Worm (Caenorhabditis elegans) whole organism, late embryonic: ENCODE data around the gene set-21.
A peak's percentile ranks its signal among the peaks of the same experiment; 100 is the strongest.

ENCODE experiments used
- C08G9.2 ChIP-seq: sonication (generic microtip); optimal IDR thresholded peaks from 2 replicates; lab custom pipeline; 2016; ENCODE audit warnings: mild to moderate bottlenecking, missing genetic modification characterization, moderate library complexity, missing compliant biosample characterization
- C38D4.7 ChIP-seq: fragments of 200-800 bp; sonication (Bioruptor generic); optimal IDR thresholded peaks from 2 replicates; lab custom pipeline; 2018; ENCODE audit warnings: mild to moderate bottlenecking, missing genetic modification characterization, moderate library complexity, missing compliant biosample characterization
- K02D7.2 ChIP-seq: sonication (generic microtip); optimal IDR thresholded peaks from 2 replicates; lab custom pipeline; 2017; ENCODE audit warnings: mild to moderate bottlenecking, missing genetic modification characterization, missing compliant biosample characterization
- K09A11.1 ChIP-seq: sonication (generic microtip); optimal IDR thresholded peaks from 2 replicates; lab custom pipeline; 2017; ENCODE audit warnings: antibody characterized with exemption, mild to moderate bottlenecking, missing genetic modification characterization, missing compliant biosample characterization; ENCODE audit not compliant: insufficient read depth
- ahr-1 ChIP-seq: sonication (generic microtip); optimal IDR thresholded peaks from 2 replicates; lab custom pipeline; 2016; ENCODE audit warnings: missing genetic modification characterization, missing compliant biosample characterization
- ceh-14 ChIP-seq: sonication (generic microtip); optimal IDR thresholded peaks from 2 replicates; lab custom pipeline; 2016; ENCODE audit warnings: missing genotype, missing genetic modification characterization, missing compliant biosample characterization
- ceh-18 ChIP-seq: sonication (generic microtip); optimal IDR thresholded peaks from 2 replicates; lab custom pipeline; 2016; ENCODE audit warnings: missing genetic modification characterization, missing compliant biosample characterization
- ceh-19 ChIP-seq: fragments of 200-800 bp; sonication (Bioruptor generic); optimal IDR thresholded peaks from 2 replicates; lab custom pipeline; 2018; ENCODE audit warnings: mild to moderate bottlenecking, missing genetic modification characterization, missing compliant biosample characterization
- ceh-24 ChIP-seq: sonication (generic microtip); optimal IDR thresholded peaks from 2 replicates; lab custom pipeline; 2016; ENCODE audit warnings: mild to moderate bottlenecking, missing genetic modification characterization, missing compliant biosample characterization
- ceh-30 ChIP-seq: fragments of 150-350 bp; optimal IDR thresholded peaks from 2 replicates; lab custom pipeline; 2014; ENCODE audit warnings: missing biosample characterization, missing genetic modification characterization
- ceh-31 ChIP-seq: sonication (generic microtip); optimal IDR thresholded peaks from 2 replicates; lab custom pipeline; 2016; ENCODE audit warnings: missing genetic modification characterization, missing compliant biosample characterization
- ceh-34 ChIP-seq: sonication (generic microtip); optimal IDR thresholded peaks from 2 replicates; lab custom pipeline; 2016; ENCODE audit warnings: mild to moderate bottlenecking, missing genetic modification characterization, missing compliant biosample characterization
- ceh-48 ChIP-seq: sonication (generic microtip); optimal IDR thresholded peaks from 2 replicates; lab custom pipeline; 2016; ENCODE audit warnings: missing genetic modification characterization, inconsistent platforms, missing compliant biosample characterization
- che-1 ChIP-seq: sonication (generic microtip); optimal IDR thresholded peaks from 2 replicates; lab custom pipeline; 2016; ENCODE audit warnings: mild to moderate bottlenecking, missing genetic modification characterization, missing compliant biosample characterization
- dmd-4 ChIP-seq: sonication (generic microtip); optimal IDR thresholded peaks from 2 replicates; lab custom pipeline; 2016; ENCODE audit warnings: borderline replicate concordance, missing genetic modification characterization, missing compliant biosample characterization
- dve-1 ChIP-seq: sonication (generic microtip); optimal IDR thresholded peaks from 2 replicates; lab custom pipeline; 2017; ENCODE audit warnings: antibody characterized with exemption, mild to moderate bottlenecking, missing genetic modification characterization, missing compliant biosample characterization
- elt-2 ChIP-seq: sonication (generic microtip); optimal IDR thresholded peaks from 2 replicates; lab custom pipeline; 2016; ENCODE audit warnings: missing genetic modification reagents, missing genetic modification characterization, missing compliant biosample characterization
- fax-1 ChIP-seq: sonication (generic microtip); optimal IDR thresholded peaks from 2 replicates; lab custom pipeline; 2016; ENCODE audit warnings: missing genotype, missing genetic modification characterization, missing compliant biosample characterization
- fkh-6 ChIP-seq: sonication (generic microtip); optimal IDR thresholded peaks from 2 replicates; lab custom pipeline; 2016; ENCODE audit warnings: missing genetic modification characterization, missing compliant biosample characterization
- hlh-13 ChIP-seq: fragments of 200-800 bp; sonication (Bioruptor generic); optimal IDR thresholded peaks from 2 replicates; lab custom pipeline; 2018; ENCODE audit warnings: mild to moderate bottlenecking, missing genetic modification characterization, missing compliant biosample characterization
- hlh-30 ChIP-seq: sonication (generic microtip); optimal IDR thresholded peaks from 2 replicates; lab custom pipeline; 2017; ENCODE audit warnings: antibody characterized with exemption, missing genetic modification characterization, missing compliant biosample characterization; ENCODE audit not compliant: insufficient read depth
- hlh-8 ChIP-seq: sonication (generic microtip); optimal IDR thresholded peaks from 2 replicates; lab custom pipeline; 2016; ENCODE audit warnings: missing genotype, missing genetic modification characterization, missing compliant biosample characterization
- lin-11 ChIP-seq: fragments of 200-800 bp; sonication (Bioruptor generic); optimal IDR thresholded peaks from 2 replicates; lab custom pipeline; 2018; ENCODE audit warnings: mild to moderate bottlenecking, missing genetic modification characterization, missing compliant biosample characterization
- madf-2 ChIP-seq: sonication (generic microtip); optimal IDR thresholded peaks from 2 replicates; lab custom pipeline; 2017; ENCODE audit warnings: missing genetic modification characterization, missing compliant biosample characterization
- mec-3 ChIP-seq: sonication (generic microtip); optimal IDR thresholded peaks from 2 replicates; lab custom pipeline; 2016; ENCODE audit warnings: borderline replicate concordance, missing genetic modification characterization, missing compliant biosample characterization
- nfya-1 ChIP-seq: sonication (generic microtip); optimal IDR thresholded peaks from 2 replicates; lab custom pipeline; 2017; ENCODE audit warnings: missing genetic modification characterization, mild to moderate bottlenecking, missing compliant biosample characterization, antibody characterized with exemption, moderate library complexity
- nhr-232 ChIP-seq: sonication (generic microtip); optimal IDR thresholded peaks from 2 replicates; lab custom pipeline; 2016; ENCODE audit warnings: missing genetic modification characterization, missing compliant biosample characterization
- npax-4 ChIP-seq: sonication (generic microtip); optimal IDR thresholded peaks from 2 replicates; lab custom pipeline; 2016; ENCODE audit warnings: missing genetic modification characterization, missing compliant biosample characterization
- pha-4 ChIP-seq: fragments of 150-350 bp; optimal IDR thresholded peaks from 2 replicates; lab custom pipeline; 2018; ENCODE audit warnings: missing biosample characterization, missing genetic modification reagents, missing genetic modification characterization
- pqm-1 ChIP-seq: sonication (generic microtip); optimal IDR thresholded peaks from 2 replicates; lab custom pipeline; 2016; ENCODE audit warnings: missing genetic modification characterization, missing compliant biosample characterization
- pros-1 ChIP-seq: fragments of 150-350 bp; optimal IDR thresholded peaks from 2 replicates; lab custom pipeline; 2014; ENCODE audit warnings: missing biosample characterization, missing genetic modification reagents, missing genetic modification characterization
- ref-2 ChIP-seq: sonication (generic microtip); optimal IDR thresholded peaks from 2 replicates; lab custom pipeline; 2016; ENCODE audit warnings: missing genetic modification characterization, missing compliant biosample characterization
- rnt-1 ChIP-seq: sonication (generic microtip); optimal IDR thresholded peaks from 2 replicates; lab custom pipeline; 2016; ENCODE audit warnings: missing genetic modification characterization, missing compliant biosample characterization
- sox-2 ChIP-seq: fragments of 200-800 bp; sonication (Bioruptor generic); IDR thresholded peaks from 2 replicates; pipeline ENCODE4 v1.3.6; 2022; ENCODE audit warnings: missing genetic modification reagents, missing genetic modification characterization, missing compliant biosample characterization
- sox-4 ChIP-seq: sonication (generic microtip); optimal IDR thresholded peaks from 2 replicates; lab custom pipeline; 2017; ENCODE audit warnings: mild to moderate bottlenecking, missing genetic modification characterization, inconsistent platforms, missing compliant biosample characterization
- syd-9 ChIP-seq: sonication (generic microtip); optimal IDR thresholded peaks from 2 replicates; lab custom pipeline; 2016; ENCODE audit warnings: mild to moderate bottlenecking, missing genetic modification characterization, moderate library complexity, missing compliant biosample characterization
- tbx-2 ChIP-seq: sonication (generic microtip); optimal IDR thresholded peaks from 2 replicates; lab custom pipeline; 2016; ENCODE audit warnings: missing genetic modification characterization, missing compliant biosample characterization
- ttx-3 ChIP-seq: sonication (generic microtip); optimal IDR thresholded peaks from 2 replicates; lab custom pipeline; 2016; ENCODE audit warnings: missing genetic modification reagents, missing genetic modification characterization, missing compliant biosample characterization
- unc-55 ChIP-seq: sonication (generic microtip); optimal IDR thresholded peaks from 2 replicates; lab custom pipeline; 2017; ENCODE audit warnings: missing biosample characterization, missing genetic modification reagents, missing genetic modification characterization
- zip-5 ChIP-seq: sonication (generic microtip); optimal IDR thresholded peaks from 2 replicates; lab custom pipeline; 2016; ENCODE audit warnings: missing genetic modification characterization, missing compliant biosample characterization
- ztf-16 ChIP-seq: sonication (generic microtip); optimal IDR thresholded peaks from 2 replicates; lab custom pipeline; 2017; ENCODE audit warnings: missing genetic modification characterization, missing compliant biosample characterization

Gene set-21

ce11 chrIV:4406054-4406539, 15.5 kb downstream of the set-21 start (continued):
- TF ChIP-seq fkh-6 (peak; percentile 30), hlh-13 (no peak), madf-2 (tag; lab: Kevin White, UChicago) (no peak)

ce11 chrIV:4407055-4407461, 16.4 kb downstream of the set-21 start:
- TF ChIP-seq nhr-232 (tag; lab: Kevin White, UChicago) = no peak
- TF ChIP-seq ceh-31 (tag; lab: Kevin White, UChicago) = no peak
- TF ChIP-seq npax-4 (tag; lab: Kevin White, UChicago) = no peak
- peak; percentile 7 for TF ChIP-seq dve-1 (tag; lab: Kevin White, UChicago)
- TF ChIP-seq fax-1 (tag; lab: Kevin White, UChicago) = no peak
- TF ChIP-seq che-1 = no peak
- no peak for TF ChIP-seq sox-4 (tag; lab: Kevin White, UChicago)
- TF ChIP-seq C38D4.7 (GFP tag; lab: Kevin White, UChicago) = peak; percentile 5
- TF ChIP-seq sox-2 (GFP tag; lab: Robert Waterston, UW) = no peak
- TF ChIP-seq K09A11.1 (tag; lab: Kevin White, UChicago) = peak; percentile 4
- no peak for TF ChIP-seq ceh-19 (GFP tag; lab: Kevin White, UChicago)
- peak; percentile 22 for TF ChIP-seq ref-2 (tag; lab: Kevin White, UChicago)
- no peak for TF ChIP-seq unc-55 (GFP tag; lab: Kevin White, UChicago)
- TF ChIP-seq nfya-1 (tag; lab: Kevin White, UChicago) = peak; percentile 65
- no peak for TF ChIP-seq hlh-8 (tag; lab: Kevin White, UChicago)
- TF ChIP-seq zip-5 (tag; lab: Kevin White, UChicago) = no peak
- no peak for TF ChIP-seq lin-11 (tag; lab: Kevin White, UChicago)
- TF ChIP-seq ceh-18 (tag; lab: Kevin White, UChicago) = peak; percentile 65
- no peak for TF ChIP-seq ttx-3 (tag; lab: Kevin White, UChicago)
- TF ChIP-seq pros-1 (tag; lab: Kevin White, UChicago) = peak; percentile 1
- no peak for TF ChIP-seq dmd-4
- no peak for TF ChIP-seq C08G9.2
- TF ChIP-seq pqm-1 = no peak
- TF ChIP-seq ceh-30 (tag; lab: Kevin White, UChicago) = no peak
- TF ChIP-seq ceh-34 = peak; percentile 13
- TF ChIP-seq mec-3 (tag; lab: Kevin White, UChicago) = no peak
- TF ChIP-seq ztf-16 = no peak
- TF ChIP-seq elt-2 (tag; lab: Kevin White, UChicago) = peak; percentile 32
- TF ChIP-seq, all 69 proteins: peak for 9

- TF ChIP-seq ztf-16 (no peak), ahr-1 (tag; lab: Kevin White, UChicago) (no peak), hlh-30 (tag; lab: Kevin White, UChicago) (peak; percentile 45)
Observed at ce11 chrIV:4408714-4409113, 18.1 kb downstream of the set-21 start.

- TF ChIP-seq fax-1 (tag; lab: Kevin White, UChicago) (no peak), rnt-1 (no peak), ceh-19 (GFP tag; lab: Kevin White, UChicago) (no peak), tbx-2 (no peak), npax-4 (tag; lab: Kevin White, UChicago) (no peak), K02D7.2 (no peak), ceh-14 (tag; lab: Kevin White, UChicago) (no peak), ceh-24 (no peak), C08G9.2 (no peak), hlh-13 (no peak), syd-9 (tag; lab: Kevin White, UChicago) (no peak), pha-4 (tag; lab: Kevin White, UChicago) (no peak), mec-3 (tag; lab: Kevin White, UChicago) (no peak), ceh-48 (tag; lab: Kevin White, UChicago) (no peak), ceh-30 (tag; lab: Kevin White, UChicago) (no peak)
- TF ChIP-seq, all 69 proteins: peak for 0
Observed at ce11 chrIV:4410526-4410925, 19.9 kb downstream of the set-21 start.
